Fruit fly (Drosophila melanogaster): ENCODE results near the gene Sgt.
A peak's percentile ranks its signal among the peaks of the same experiment; 100 is the strongest.

Gene Sgt

dm6 chr2L:17472582-17473524 is 1.4 kb downstream of the Sgt start, which contains the start of gene BicD (continued):
- TF ChIP-seq Hr78 (GFP tag; optimal IDR thresholded peaks at IDR 0.05), result no peak
- no peak for TF ChIP-seq CG14965 (GFP tag; optimal IDR thresholded peaks at IDR 0.05; ENCODE audit: borderline replicate concordance)
- TF ChIP-seq CG4820 (GFP tag; optimal IDR thresholded peaks at IDR 0.05), result no peak
- TF ChIP-seq CoRest (tag; optimal IDR thresholded peaks at IDR 0.05), result peak; percentile 58
- TF ChIP-seq CG6254 (GFP tag; optimal IDR thresholded peaks at IDR 0.05), result peak; percentile 7
- peak; percentile 84 for TF ChIP-seq CG8290 (GFP tag; optimal IDR thresholded peaks at IDR 0.05)
- TF ChIP-seq CG8290 (tag; optimal IDR thresholded peaks at IDR 0.05), result peak in 1 of 2 experiments; percentile 69
- peak in 1 of 2 experiments; percentile 0 for TF ChIP-seq bsh (GFP tag; optimal IDR thresholded peaks at IDR 0.05)
- no peak for TF ChIP-seq gcm2 (GFP tag; optimal IDR thresholded peaks at IDR 0.05)
- TF ChIP-seq hbn (GFP tag; IDR thresholded peaks at IDR 0.05; ENCODE audit: partially characterized antibody), result no peak; the same call in 1 of the 2 replicates
- TF ChIP-seq CG9437 (GFP tag; optimal IDR thresholded peaks at IDR 0.05), result no peak
- no peak for TF ChIP-seq CG8089 (GFP tag; optimal IDR thresholded peaks at IDR 0.05)
- TF ChIP-seq CHES-1-like (GFP tag; optimal IDR thresholded peaks at IDR 0.05), result no peak
- no peak for TF ChIP-seq H15 (GFP tag; IDR thresholded peaks at IDR 0.05)
- no peak for TF ChIP-seq Camta (GFP tag; optimal IDR thresholded peaks at IDR 0.05)
- no peak for TF ChIP-seq cwo (GFP tag; optimal IDR thresholded peaks at IDR 0.05)
- TF ChIP-seq caup (GFP tag; optimal IDR thresholded peaks at IDR 0.05; ENCODE audit: severe bottlenecking), result peak; percentile 1
- no peak for TF ChIP-seq CG11504 (tag; optimal IDR thresholded peaks at IDR 0.05)
- no peak; the same call in 2 of the 3 replicates for TF ChIP-seq hb (GFP tag; IDR thresholded peaks at IDR 0.05; ENCODE audit: partially characterized antibody)
- TF ChIP-seq sens (GFP tag), result peak; percentile 37
- TF ChIP-seq Drgx (GFP tag; IDR thresholded peaks at IDR 0.05), result no peak
- no peak for TF ChIP-seq Kr (GFP tag; optimal IDR thresholded peaks at IDR 0.05)
- peak; percentile 53 for TF ChIP-seq Nf-YC (tag; optimal IDR thresholded peaks at IDR 0.05)
- TF ChIP-seq corto (GFP tag; optimal IDR thresholded peaks at IDR 0.05), result no peak
- TF ChIP-seq fd96Cb (tag; optimal IDR thresholded peaks at IDR 0.05), result no peak
- TF ChIP-seq Max (GFP tag; optimal IDR thresholded peaks at IDR 0.05), result no peak
- no peak for TF ChIP-seq ham (GFP tag; IDR thresholded peaks at IDR 0.05)
- TF ChIP-seq sob (GFP tag; IDR thresholded peaks at IDR 0.05), result peak; percentile 26; the same call in 1 of the 2 replicates
- no peak for TF ChIP-seq zfh1 (GFP tag; IDR thresholded peaks at IDR 0.05)
- peak; percentile 88 for TF ChIP-seq pzg (GFP tag; optimal IDR thresholded peaks at IDR 0.05)
- TF ChIP-seq h (optimal IDR thresholded peaks at IDR 0.05), result no peak
- no peak for TF ChIP-seq ara (GFP tag; IDR thresholded peaks at IDR 0.05)
- no peak for TF ChIP-seq grn (GFP tag; optimal IDR thresholded peaks at IDR 0.05)
- TF ChIP-seq CG18011 (GFP tag; optimal IDR thresholded peaks at IDR 0.05), result no peak
- no peak for TF ChIP-seq D19A (tag; optimal IDR thresholded peaks at IDR 0.05)
- no peak for TF ChIP-seq sisA (GFP tag; IDR thresholded peaks at IDR 0.05)
- no peak for TF ChIP-seq ems (GFP tag; optimal IDR thresholded peaks at IDR 0.05)
- TF ChIP-seq CG7987 (GFP tag; optimal IDR thresholded peaks at IDR 0.05), result no peak
- no peak for TF ChIP-seq CG13123 (GFP tag; optimal IDR thresholded peaks at IDR 0.05)
- no peak for TF ChIP-seq CG15073 (GFP tag; optimal IDR thresholded peaks at IDR 0.05)
- no peak for TF ChIP-seq CG6683 (GFP tag; optimal IDR thresholded peaks at IDR 0.05)
- no peak for TF ChIP-seq CG7556 (GFP tag; optimal IDR thresholded peaks at IDR 0.05)
- TF ChIP-seq CG7372 (GFP tag; IDR thresholded peaks at IDR 0.05), result no peak
- TF ChIP-seq CG33557 (GFP tag; optimal IDR thresholded peaks at IDR 0.05), result no peak
- TF ChIP-seq Hsf (GFP tag; optimal IDR thresholded peaks at IDR 0.05), result no peak
- no peak for TF ChIP-seq oc (tag; optimal IDR thresholded peaks at IDR 0.05)
- no peak for TF ChIP-seq CG30403 (GFP tag; optimal IDR thresholded peaks at IDR 0.05)
- no peak for TF ChIP-seq CG15011 (GFP tag; optimal IDR thresholded peaks at IDR 0.05)
- TF ChIP-seq vfl (GFP tag; optimal IDR thresholded peaks at IDR 0.05), result no peak
